Worm (Caenorhabditis elegans) whole organism, mixed stage, embryonic: ENCODE results near the gene lag-2.

ENCODE experiments used
- lin-13 ChIP-seq: fragments of 150-350 bp; optimal IDR thresholded peaks from 2 replicates; lab custom pipeline; 2014; ENCODE audit warnings: missing biosample characterization, missing genetic modification characterization
- lin-32 ChIP-seq: fragments of 200-800 bp; sonication (Bioruptor generic); optimal IDR thresholded peaks from 2 replicates; lab custom pipeline; 2018; ENCODE audit warnings: mild to moderate bottlenecking, missing genetic modification characterization, missing compliant biosample characterization
- nhr-12 ChIP-seq: fragments of 150-350 bp; optimal IDR thresholded peaks from 2 replicates; lab custom pipeline; 2014; ENCODE audit warnings: missing biosample characterization, missing genetic modification characterization
- nhr-76 ChIP-seq: sonication (generic microtip); optimal IDR thresholded peaks from 2 replicates; lab custom pipeline; 2017; ENCODE audit warnings: missing biosample characterization, missing genetic modification characterization

DNA sequence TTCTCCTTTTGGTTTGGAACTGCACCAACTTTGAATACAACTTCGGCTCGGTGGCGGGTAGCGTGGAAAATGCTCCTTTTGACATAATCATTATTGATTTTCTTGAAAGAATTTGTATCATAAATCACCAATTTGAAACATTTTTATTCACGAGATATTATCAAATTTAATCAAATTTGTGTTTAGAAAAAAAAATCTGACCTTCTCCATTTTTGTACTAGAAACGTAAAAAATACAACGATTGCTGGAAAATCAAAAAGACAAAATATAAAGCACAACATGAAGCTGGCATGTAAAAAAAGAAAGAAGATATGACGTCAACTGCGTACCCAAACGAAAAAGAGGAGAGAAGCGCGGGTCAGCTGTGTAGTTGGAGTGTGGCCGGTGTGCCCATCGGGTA lies 12.2 kb downstream of the lag-2 start, which contains the start of gene K08D9.4:
- TF ChIP-seq lin-32 (GFP tag; lab: Kevin White, UChicago) = no peak
- no peak for TF ChIP-seq lin-13 (tag; lab: Kevin White, UChicago)
- no peak for TF ChIP-seq nhr-76 (tag; lab: Kevin White, UChicago)
- no peak for TF ChIP-seq nhr-12 (tag; lab: Kevin White, UChicago)
